Fruit fly (Drosophila melanogaster) whole organism, embryonic: ENCODE data around the gene CG42866.
A peak's percentile ranks its signal among the peaks of the same experiment; 100 is the strongest.

ENCODE experiments used
- BEAF-32 ChIP-seq: fragments of 200-800 bp; sonication (Bioruptor generic); optimal IDR thresholded peaks from 3 replicates; lab custom pipeline; 2017; ENCODE audit warnings: missing biosample characterization, missing genetic modification characterization, mild to moderate bottlenecking, moderate library complexity, missing genetic modification reagents
- CG11456 ChIP-seq: fragments of 200-800 bp; sonication (Bioruptor generic); IDR thresholded peaks from 3 replicates; pipeline ENCODE4 v1.3.6; 2022; ENCODE audit warnings: missing biosample characterization, missing genetic modification characterization
- CG15269 ChIP-seq: fragments of 200-800 bp; sonication (Bioruptor generic); optimal IDR thresholded peaks from 2 replicates; lab custom pipeline; 2018; ENCODE audit warnings: missing biosample characterization, mild to moderate bottlenecking, missing genetic modification characterization, moderate library complexity
- CG15514 ChIP-seq: fragments of 200-800 bp; sonication (Bioruptor generic); optimal IDR thresholded peaks from 3 replicates; lab custom pipeline; 2017; ENCODE audit warnings: missing biosample characterization, missing genetic modification characterization, mild to moderate bottlenecking, moderate library complexity, missing genetic modification reagents
- CG15601 ChIP-seq: fragments of 200-800 bp; sonication (Bioruptor generic); optimal IDR thresholded peaks from 3 replicates; lab custom pipeline; 2019; ENCODE audit warnings: missing biosample characterization, mild to moderate bottlenecking, missing genetic modification characterization, moderate library complexity
- CG16815 ChIP-seq: fragments of 200-800 bp; sonication (Bioruptor generic); optimal IDR thresholded peaks from 3 replicates; lab custom pipeline; 2017; ENCODE audit warnings: missing biosample characterization, mild to moderate bottlenecking, missing genetic modification characterization
- CG18764 ChIP-seq: fragments of 200-800 bp; sonication (Bioruptor generic); optimal IDR thresholded peaks from 3 replicates; lab custom pipeline; 2016; ENCODE audit warnings: missing biosample characterization, missing genetic modification characterization
- CG2129 ChIP-seq: fragments of 200-800 bp; sonication (Bioruptor generic); IDR thresholded peaks from 2 replicates; pipeline ENCODE4 v1.3.6; 2022; ENCODE audit warnings: missing biosample characterization, missing genetic modification characterization; ENCODE audit not compliant: partially characterized antibody
- CG34224 ChIP-seq: fragments of 200-800 bp; sonication (Bioruptor generic); IDR thresholded peaks from 3 replicates; pipeline ENCODE4 v1.3.6; 2022; ENCODE audit warnings: missing biosample characterization, missing genetic modification characterization; ENCODE audit not compliant: partially characterized antibody
- CG4617 ChIP-seq: fragments of 200-800 bp; sonication (Bioruptor generic); optimal IDR thresholded peaks from 3 replicates; lab custom pipeline; 2016; ENCODE audit warnings: missing biosample characterization, missing genetic modification characterization, borderline replicate concordance
- CG5953 ChIP-seq: fragments of 200-800 bp; sonication (Bioruptor generic); IDR thresholded peaks from 2 replicates; pipeline ENCODE4 v1.3.6; 2022; ENCODE audit warnings: missing biosample characterization, missing genetic modification characterization
- CG6654 ChIP-seq: fragments of 200-800 bp; sonication (Bioruptor generic); optimal IDR thresholded peaks from 2 replicates; lab custom pipeline; 2017; ENCODE audit warnings: missing biosample characterization, mild to moderate bottlenecking, missing genetic modification characterization
- CG6683 ChIP-seq: fragments of 200-800 bp; sonication (Bioruptor generic); optimal IDR thresholded peaks from 2 replicates; lab custom pipeline; 2017; ENCODE audit warnings: missing biosample characterization, mild to moderate bottlenecking, missing genetic modification characterization, missing genetic modification reagents
- CG6765 ChIP-seq: fragments of 200-800 bp; sonication (Bioruptor generic); optimal IDR thresholded peaks from 3 replicates; lab custom pipeline; 2017; ENCODE audit warnings: missing biosample characterization, mild to moderate bottlenecking, missing genetic modification characterization
- CG8388 ChIP-seq: fragments of 200-800 bp; sonication (Bioruptor generic); optimal IDR thresholded peaks from 2 replicates; lab custom pipeline; 2019; ENCODE audit warnings: missing biosample characterization, mild to moderate bottlenecking, missing genetic modification characterization, moderate library complexity
- CG8765 ChIP-seq: fragments of 200-800 bp; sonication (Bioruptor generic); IDR thresholded peaks from 2 replicates; pipeline ENCODE4 v1.3.6; 2022; ENCODE audit warnings: missing biosample characterization, missing genetic modification characterization
- CG9797 ChIP-seq: fragments of 200-800 bp; sonication (Bioruptor generic); optimal IDR thresholded peaks from 3 replicates; lab custom pipeline; 2018; ENCODE audit warnings: missing biosample characterization, mild to moderate bottlenecking, missing genetic modification characterization
- Dll ChIP-seq: fragments of 200-800 bp; sonication (Bioruptor generic); IDR thresholded peaks from 4 replicates; pipeline ENCODE4 v1.3.6; 2022; ENCODE audit warnings: missing biosample characterization, missing genetic modification characterization; ENCODE audit not compliant: partially characterized antibody
- Dp ChIP-seq: fragments of 200-800 bp; sonication (Bioruptor generic); optimal IDR thresholded peaks from 2 replicates; lab custom pipeline; 2018; ENCODE audit warnings: missing biosample characterization, mild to moderate bottlenecking, missing genetic modification characterization, moderate library complexity
- Dref ChIP-seq: fragments of 200-800 bp; sonication (Bioruptor generic); IDR thresholded peaks from 2 replicates; pipeline ENCODE4 v1.3.6; 2022; ENCODE audit warnings: missing biosample characterization, missing genetic modification characterization
- Fer2 ChIP-seq: fragments of 200-800 bp; sonication (Bioruptor generic); optimal IDR thresholded peaks from 2 replicates; lab custom pipeline; 2018; ENCODE audit warnings: missing biosample characterization, mild to moderate bottlenecking, missing genetic modification characterization, moderate library complexity
- HLH4C ChIP-seq: fragments of 200-800 bp; sonication (Bioruptor generic); IDR thresholded peaks from 3 replicates; pipeline ENCODE4 v1.3.6; 2022; ENCODE audit warnings: missing biosample characterization, missing genetic modification characterization; ENCODE audit not compliant: partially characterized antibody
- MESR4 ChIP-seq: fragments of 200-800 bp; sonication (Bioruptor generic); optimal IDR thresholded peaks from 2 replicates; lab custom pipeline; 2018; ENCODE audit warnings: missing biosample characterization, mild to moderate bottlenecking, missing genetic modification characterization, moderate library complexity
- Mrtf ChIP-seq: fragments of 200-800 bp; sonication (Bioruptor generic); IDR thresholded peaks from 3 replicates; pipeline ENCODE4 v1.3.6; 2022; ENCODE audit warnings: missing biosample characterization, missing genetic modification characterization
- PHDP ChIP-seq: fragments of 200-800 bp; sonication (Bioruptor generic); optimal IDR thresholded peaks from 3 replicates; lab custom pipeline; 2018; ENCODE audit warnings: missing biosample characterization, mild to moderate bottlenecking, missing genetic modification characterization, moderate library complexity
- Vsx1 ChIP-seq: fragments of 200-800 bp; sonication (Bioruptor generic); optimal IDR thresholded peaks from 2 replicates; lab custom pipeline; 2017; ENCODE audit warnings: missing biosample characterization, mild to moderate bottlenecking, missing genetic modification characterization, missing genetic modification reagents
- ab ChIP-seq: fragments of 200-800 bp; sonication (Bioruptor generic); optimal IDR thresholded peaks from 2 replicates; lab custom pipeline; 2016; ENCODE audit warnings: missing biosample characterization, missing genetic modification characterization
- ash1 ChIP-seq: fragments of 200-800 bp; sonication (Bioruptor generic); optimal IDR thresholded peaks from 2 replicates; lab custom pipeline; 2018; ENCODE audit warnings: missing biosample characterization, mild to moderate bottlenecking, missing genetic modification characterization
- bbx ChIP-seq: fragments of 200-800 bp; sonication (Bioruptor generic); IDR thresholded peaks from 2 replicates; pipeline ENCODE4 v1.3.6; 2022; ENCODE audit warnings: missing biosample characterization, missing genetic modification characterization; ENCODE audit not compliant: partially characterized antibody
- btn ChIP-seq: fragments of 200-800 bp; sonication (Bioruptor generic); optimal IDR thresholded peaks from 2 replicates; lab custom pipeline; 2016; ENCODE audit warnings: missing biosample characterization, missing genetic modification characterization
- cato ChIP-seq: fragments of 200-800 bp; sonication (Bioruptor generic); optimal IDR thresholded peaks from 2 replicates; lab custom pipeline; 2016; ENCODE audit warnings: missing biosample characterization, missing genetic modification characterization, borderline replicate concordance
- dan ChIP-seq: fragments of 200-800 bp; sonication (Bioruptor generic); IDR thresholded peaks from 2 replicates; pipeline ENCODE4 v1.3.6; 2022; ENCODE audit warnings: missing biosample characterization, missing genetic modification characterization
- ewg ChIP-seq: fragments of 200-800 bp; sonication (Bioruptor generic); optimal IDR thresholded peaks from 3 replicates; lab custom pipeline; 2017; ENCODE audit warnings: mild to moderate bottlenecking, missing biosample characterization, missing genetic modification reagents, missing genetic modification characterization
- exex ChIP-seq: fragments of 200-800 bp; sonication (Bioruptor generic); optimal IDR thresholded peaks from 4 replicates; lab custom pipeline; 2018; ENCODE audit warnings: missing biosample characterization, mild to moderate bottlenecking, missing genetic modification characterization, moderate library complexity
- gem ChIP-seq: fragments of 200-800 bp; sonication (Bioruptor generic); optimal IDR thresholded peaks from 2 replicates; lab custom pipeline; 2019; ENCODE audit warnings: missing biosample characterization, mild to moderate bottlenecking, missing genetic modification characterization, moderate library complexity
- grau ChIP-seq: fragments of 200-800 bp; optimal IDR thresholded peaks from 3 replicates; lab custom pipeline; 2019; ENCODE audit warnings: missing biosample characterization, mild to moderate bottlenecking, missing genetic modification characterization, moderate library complexity
- grn ChIP-seq: fragments of 200-800 bp; sonication (Bioruptor generic); optimal IDR thresholded peaks from 3 replicates; lab custom pipeline; 2017; ENCODE audit warnings: missing biosample characterization, missing genetic modification characterization
- jing ChIP-seq: fragments of 200-800 bp; sonication (Bioruptor generic); optimal IDR thresholded peaks from 2 replicates; lab custom pipeline; 2018; ENCODE audit warnings: missing biosample characterization, mild to moderate bottlenecking, missing genetic modification characterization
- luna ChIP-seq: fragments of 200-800 bp; sonication (Bioruptor generic); optimal IDR thresholded peaks from 2 replicates; lab custom pipeline; 2016; ENCODE audit warnings: missing biosample characterization, missing genetic modification characterization
- odd ChIP-seq: fragments of 200-800 bp; sonication (Bioruptor generic); optimal IDR thresholded peaks from 2 replicates; lab custom pipeline; 2017; ENCODE audit warnings: missing biosample characterization, mild to moderate bottlenecking, missing genetic modification characterization
- phol ChIP-seq: fragments of 200-800 bp; sonication (Bioruptor generic); optimal IDR thresholded peaks from 3 replicates; lab custom pipeline; 2018; ENCODE audit warnings: missing biosample characterization, mild to moderate bottlenecking, missing genetic modification characterization, moderate library complexity
- sna ChIP-seq: fragments of 200-800 bp; sonication (Bioruptor generic); IDR thresholded peaks from 2 replicates; pipeline ENCODE4 v1.3.6; 2022; ENCODE audit warnings: missing biosample characterization, missing genetic modification characterization; ENCODE audit not compliant: partially characterized antibody
- sug ChIP-seq: fragments of 200-800 bp; optimal IDR thresholded peaks from 2 replicates; lab custom pipeline; 2019; ENCODE audit warnings: missing biosample characterization, mild to moderate bottlenecking, missing genetic modification characterization, moderate library complexity
- trem ChIP-seq: fragments of 200-800 bp; optimal IDR thresholded peaks from 3 replicates; lab custom pipeline; 2019; ENCODE audit warnings: missing biosample characterization, mild to moderate bottlenecking, missing genetic modification characterization, moderate library complexity
- usp ChIP-seq: fragments of >200 bp; optimal IDR thresholded peaks from 2 replicates; lab custom pipeline; 2017; ENCODE audit warnings: missing biosample characterization, missing genetic modification characterization

CG42866 gene

DNA sequence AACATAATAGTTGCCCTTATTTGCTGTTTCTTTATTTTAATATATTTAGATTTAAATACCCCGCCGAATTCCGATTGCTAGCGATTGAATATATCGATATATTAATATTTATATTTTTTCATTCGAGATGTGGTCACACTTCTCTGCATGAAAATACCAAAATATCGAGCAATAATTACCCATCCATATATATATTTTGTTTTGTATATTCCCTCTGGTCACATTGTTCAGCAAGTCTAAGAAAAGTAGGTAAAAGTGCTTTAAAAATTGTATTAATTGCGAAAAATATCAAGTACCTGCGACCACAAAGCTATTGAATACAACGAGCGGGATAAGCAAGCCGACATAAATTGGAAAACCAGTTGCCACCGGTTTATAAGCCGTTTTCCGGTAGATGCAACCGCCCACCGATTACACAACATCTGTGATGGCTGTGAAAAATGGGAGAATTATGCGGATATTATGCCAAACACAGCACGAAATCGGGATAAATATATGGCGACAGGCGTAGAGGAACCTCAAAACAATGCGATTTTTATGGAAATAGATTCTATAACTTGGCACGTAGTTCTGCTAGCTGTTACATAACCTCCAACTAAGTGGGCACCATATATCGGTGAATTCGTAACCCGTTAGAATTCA is 2.8 kb downstream of the CG42866 start, which contains the start of gene COX4 (continued):
- TF ChIP-seq HLH4C (GFP tag; lab: Robert Waterston, UW) (peak; percentile 61), trem (tag; lab: Kevin White, UChicago) (peak; percentile 69), CG5953 (GFP tag; lab: Robert Waterston, UW) (no peak), gem (tag; lab: Kevin White, UChicago) (no peak), CG9797 (GFP tag; lab: Kevin White, UChicago) (peak; percentile 75), sna (peak; percentile 22), bbx (GFP tag; lab: Robert Waterston, UW) (peak; percentile 86), PHDP (tag; lab: Kevin White, UChicago) (peak; percentile 8), Dp (GFP tag; lab: Kevin White, UChicago) (peak; percentile 97), Dll (peak; percentile 73), MESR4 (GFP tag; lab: Kevin White, UChicago) (peak; percentile 92), phol (tag; lab: Kevin White, UChicago) (peak; percentile 11), CG15601 (tag; lab: Kevin White, UChicago) (peak; percentile 48), CG15514 (GFP tag; lab: Kevin White, UChicago) (peak; percentile 24), CG2129 (peak; percentile 33), Dref (GFP tag; lab: Robert Waterston, UW) (peak; percentile 84), BEAF-32 (GFP tag; lab: Kevin White, UChicago) (peak; percentile 78)

DNA sequence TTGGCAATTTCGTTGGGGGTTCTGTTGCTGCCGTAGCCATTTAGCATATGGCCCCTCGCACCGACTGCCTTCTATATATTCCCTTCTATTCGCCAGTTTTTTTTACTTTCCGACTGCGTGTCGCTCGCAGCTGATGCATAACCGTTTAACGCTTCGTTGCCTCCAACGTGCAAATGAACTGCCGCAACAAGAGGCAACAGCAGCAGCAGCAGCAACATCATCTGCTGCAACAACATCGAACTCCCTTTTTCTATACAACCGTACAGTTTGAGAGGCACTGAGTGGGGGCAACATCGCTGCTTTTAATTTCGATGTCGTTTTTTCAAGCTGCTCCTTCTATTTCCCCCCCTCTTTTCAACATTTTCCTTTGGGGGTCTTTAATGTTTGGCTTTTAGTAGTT is 9.3 kb downstream of the CG42866 start:
- TF ChIP-seq CG18764 (GFP tag; lab: Kevin White, UChicago) (no peak), jing (GFP tag; lab: Kevin White, UChicago) (no peak), btn (GFP tag; lab: Kevin White, UChicago) (no peak), CG34224 (GFP tag; lab: Robert Waterston, UW) (no peak), CG6654 (GFP tag; lab: Kevin White, UChicago) (peak; percentile 77), Mrtf (no peak)

DNA sequence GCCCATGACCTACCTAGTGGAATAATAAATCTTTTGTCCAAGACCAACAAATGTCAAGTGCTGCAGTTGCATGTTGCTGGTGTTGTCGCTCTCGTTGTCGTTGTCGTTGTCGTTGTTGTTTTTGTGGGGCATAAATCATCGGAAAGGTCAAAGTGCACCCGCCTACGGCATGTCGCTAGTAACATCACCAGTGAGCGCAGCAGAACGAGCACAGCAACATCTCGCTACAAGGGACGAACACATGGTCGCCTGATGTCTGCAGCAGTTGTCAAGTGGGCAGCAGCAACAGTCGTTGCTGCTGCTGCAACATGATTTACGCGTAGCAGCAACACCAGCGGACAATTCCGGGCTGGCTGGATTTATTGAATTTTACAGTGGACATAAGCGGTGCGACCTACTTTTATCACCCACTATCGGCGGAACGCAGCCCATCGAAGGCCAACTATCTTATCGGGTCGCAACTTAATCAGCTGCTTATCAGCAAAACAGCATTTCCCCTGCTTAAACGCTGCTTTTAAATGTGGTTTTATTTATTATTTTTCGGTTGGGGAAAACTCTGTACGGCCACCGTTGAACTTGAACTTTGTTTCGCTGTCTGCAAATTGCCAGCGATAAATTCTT is 9.8 kb downstream of the CG42866 start:
- TF ChIP-seq dan (GFP tag; lab: Robert Waterston, UW) (no peak), Vsx1 (GFP tag; lab: Kevin White, UChicago) (no peak), odd (GFP tag; lab: Kevin White, UChicago) (peak; percentile 4), CG11456 (GFP tag; lab: Robert Waterston, UW) (no peak), CG8388 (no peak), grau (peak; percentile 26), ash1 (no peak), usp (GFP tag; lab: Kevin White, UChicago) (no peak), CG6765 (GFP tag; lab: Kevin White, UChicago) (no peak), CG4617 (GFP tag; lab: Kevin White, UChicago) (no peak), cato (GFP tag; lab: Kevin White, UChicago) (no peak), CG8765 (GFP tag; lab: Robert Waterston, UW) (no peak), CG6683 (GFP tag; lab: Kevin White, UChicago) (no peak), ewg (no peak), Fer2 (tag; lab: Kevin White, UChicago) (no peak), exex (tag; lab: Kevin White, UChicago) (peak; percentile 40), CG16815 (GFP tag; lab: Kevin White, UChicago) (no peak), ab (GFP tag; lab: Kevin White, UChicago) (no peak), sug (tag; lab: Kevin White, UChicago) (peak; percentile 3), luna (no peak), CG15269 (tag; lab: Kevin White, UChicago) (no peak), grn (GFP tag; lab: Kevin White, UChicago) (peak; percentile 75)
